Fruit fly (Drosophila melanogaster) whole organism, embryonic: Measurements from ENCODE around the gene CG10226.

Experiments
- C15 ChIP-seq: fragments of 200-800 bp; sonication (Bioruptor generic); IDR thresholded peaks from 3 replicates; pipeline ENCODE4 v1.3.6; 2022; ENCODE audit warnings: missing biosample characterization, missing genetic modification characterization
- CG11504 ChIP-seq: fragments of 200-800 bp; sonication (Bioruptor generic); optimal IDR thresholded peaks from 3 replicates; lab custom pipeline; 2019; ENCODE audit warnings: missing biosample characterization, mild to moderate bottlenecking, missing genetic modification characterization, moderate library complexity
- CG11723 ChIP-seq: fragments of 200-800 bp; sonication (Bioruptor generic); optimal IDR thresholded peaks from 2 replicates; lab custom pipeline; 2017; ENCODE audit warnings: missing biosample characterization, mild to moderate bottlenecking, missing genetic modification characterization
- CG12769 ChIP-seq: fragments of 200-800 bp; sonication (Bioruptor generic); optimal IDR thresholded peaks from 2 replicates; lab custom pipeline; 2019; ENCODE audit warnings: missing biosample characterization, mild to moderate bottlenecking, missing genetic modification characterization, moderate library complexity
- CG15696 ChIP-seq: fragments of 200-800 bp; sonication (Bioruptor generic); optimal IDR thresholded peaks from 2 replicates; lab custom pipeline; 2019; ENCODE audit warnings: missing biosample characterization, mild to moderate bottlenecking, missing genetic modification characterization, moderate library complexity
- CG17328 ChIP-seq: fragments of 200-800 bp; sonication (Bioruptor generic); IDR thresholded peaks from 2 replicates; pipeline ENCODE4 v1.3.6; 2022; ENCODE audit warnings: missing biosample characterization, missing genetic modification characterization
- CG18262 ChIP-seq: fragments of 200-800 bp; optimal IDR thresholded peaks from 3 replicates; lab custom pipeline; 2019; ENCODE audit warnings: missing biosample characterization, mild to moderate bottlenecking, missing genetic modification characterization, moderate library complexity
- CG2129 ChIP-seq: fragments of 200-800 bp; sonication (Bioruptor generic); IDR thresholded peaks from 2 replicates; pipeline ENCODE4 v1.3.6; 2022; ENCODE audit warnings: missing biosample characterization, missing genetic modification characterization; ENCODE audit not compliant: partially characterized antibody
- CG32767 ChIP-seq: fragments of 200-800 bp; sonication (Bioruptor generic); IDR thresholded peaks from 2 replicates; pipeline ENCODE4 v1.3.6; 2022; ENCODE audit warnings: missing biosample characterization, missing genetic modification characterization
- CG3726 ChIP-seq: fragments of 200-800 bp; sonication (Bioruptor generic); IDR thresholded peaks from 3 replicates; pipeline ENCODE4, ENCODE4 v1.3.6; 2022; ENCODE audit warnings: missing biosample characterization, missing genetic modification characterization
- CG3995 ChIP-seq: fragments of 200-800 bp; sonication (Bioruptor generic); optimal IDR thresholded peaks from 3 replicates; lab custom pipeline; 2016; ENCODE audit warnings: missing biosample characterization, missing genetic modification characterization
- CG5180 ChIP-seq: fragments of 200-800 bp; sonication (Bioruptor generic); optimal IDR thresholded peaks from 3 replicates; lab custom pipeline; 2017; ENCODE audit warnings: missing biosample characterization, missing genetic modification characterization, mild to moderate bottlenecking, moderate library complexity, missing genetic modification reagents
- CG7987 ChIP-seq: fragments of 200-800 bp; sonication (Bioruptor generic); optimal IDR thresholded peaks from 2 replicates; lab custom pipeline; 2018; ENCODE audit warnings: missing biosample characterization, mild to moderate bottlenecking, missing genetic modification characterization, moderate library complexity
- CG8281 ChIP-seq: fragments of 200-800 bp; sonication (Bioruptor generic); optimal IDR thresholded peaks from 2 replicates; lab custom pipeline; 2018; ENCODE audit warnings: missing biosample characterization, mild to moderate bottlenecking, missing genetic modification characterization, moderate library complexity
- CG8359 ChIP-seq: fragments of 200-800 bp; sonication (Bioruptor generic); optimal IDR thresholded peaks from 2 replicates; lab custom pipeline; 2017; ENCODE audit warnings: missing biosample characterization, mild to moderate bottlenecking, missing genetic modification characterization, borderline replicate concordance
- CG8765 ChIP-seq: fragments of 200-800 bp; sonication (Bioruptor generic); IDR thresholded peaks from 2 replicates; pipeline ENCODE4 v1.3.6; 2022; ENCODE audit warnings: missing biosample characterization, missing genetic modification characterization
- CG9437 ChIP-seq: fragments of 200-800 bp; sonication (Bioruptor generic); optimal IDR thresholded peaks from 2 replicates; lab custom pipeline; 2018; ENCODE audit warnings: missing biosample characterization, mild to moderate bottlenecking, missing genetic modification characterization
- CoRest ChIP-seq: fragments of 200-800 bp; sonication (Bioruptor generic); optimal IDR thresholded peaks from 3 replicates; lab custom pipeline; 2018; ENCODE audit warnings: missing biosample characterization, mild to moderate bottlenecking, missing genetic modification characterization, moderate library complexity
- HLH3B ChIP-seq: fragments of 200-800 bp; sonication (Bioruptor generic); IDR thresholded peaks from 2 replicates; pipeline ENCODE4 v1.3.6; 2022; ENCODE audit warnings: missing biosample characterization, missing genetic modification characterization
- HLH4C ChIP-seq: fragments of 200-800 bp; sonication (Bioruptor generic); IDR thresholded peaks from 3 replicates; pipeline ENCODE4 v1.3.6; 2022; ENCODE audit warnings: missing biosample characterization, missing genetic modification characterization; ENCODE audit not compliant: partially characterized antibody
- Hey ChIP-seq: fragments of 200-800 bp; sonication (Bioruptor generic); optimal IDR thresholded peaks from 3 replicates; lab custom pipeline; 2018; ENCODE audit warnings: missing biosample characterization, mild to moderate bottlenecking, missing genetic modification characterization
- Hmx ChIP-seq: fragments of 200-800 bp; sonication (Bioruptor generic); optimal IDR thresholded peaks from 2 replicates; lab custom pipeline; 2016; ENCODE audit warnings: missing biosample characterization, missing genetic modification characterization
- Jarid2 ChIP-seq: fragments of 200-800 bp; sonication (Bioruptor generic); optimal IDR thresholded peaks from 3 replicates; lab custom pipeline; 2017; ENCODE audit warnings: mild to moderate bottlenecking, missing biosample characterization, missing genetic modification reagents, missing genetic modification characterization
- Lpt ChIP-seq: fragments of >200 bp; optimal IDR thresholded peaks from 2 replicates; lab custom pipeline; 2018; ENCODE audit warnings: missing biosample characterization, missing genetic modification characterization
- Mrtf ChIP-seq: fragments of 200-800 bp; sonication (Bioruptor generic); IDR thresholded peaks from 3 replicates; pipeline ENCODE4 v1.3.6; 2022; ENCODE audit warnings: missing biosample characterization, missing genetic modification characterization
- NK7.1 ChIP-seq: fragments of 200-800 bp; sonication (Bioruptor generic); optimal IDR thresholded peaks from 3 replicates; lab custom pipeline; 2016; ENCODE audit warnings: missing biosample characterization, missing genetic modification characterization
- Optix ChIP-seq: fragments of 200-800 bp; sonication (Bioruptor generic); IDR thresholded peaks from 3 replicates; pipeline ENCODE4 v1.3.6; 2022; ENCODE audit warnings: missing biosample characterization, missing genetic modification characterization
- Ptx1 ChIP-seq: fragments of 200-800 bp; sonication (Bioruptor generic); IDR thresholded peaks from 2 replicates; pipeline ENCODE4 v1.3.6; 2022; ENCODE audit warnings: missing biosample characterization, missing genetic modification characterization
- Side ChIP-seq: fragments of 200-800 bp; sonication (Bioruptor generic); optimal IDR thresholded peaks from 2 replicates; lab custom pipeline; 2016; ENCODE audit warnings: missing biosample characterization, missing genetic modification characterization
- Sox102F ChIP-seq: fragments of 200-800 bp; sonication (Bioruptor generic); optimal IDR thresholded peaks from 2 replicates; lab custom pipeline; 2018; ENCODE audit warnings: missing biosample characterization, mild to moderate bottlenecking, missing genetic modification characterization, moderate library complexity
- ap ChIP-seq: fragments of 200-800 bp; sonication (Bioruptor generic); IDR thresholded peaks from 2 replicates; pipeline ENCODE4 v1.3.6; 2022; ENCODE audit warnings: missing biosample characterization, missing genetic modification characterization
- cad ChIP-seq: fragments of >200 bp; optimal IDR thresholded peaks from 2 replicates; lab custom pipeline; 2017; ENCODE audit warnings: missing biosample characterization, missing genetic modification characterization
- crc ChIP-seq: fragments of 200-800 bp; sonication (Bioruptor generic); optimal IDR thresholded peaks from 2 replicates; lab custom pipeline; 2016; ENCODE audit warnings: missing biosample characterization, missing genetic modification characterization
- da ChIP-seq: fragments of 200-800 bp; sonication (Bioruptor generic); optimal IDR thresholded peaks from 2 replicates; lab custom pipeline; 2016; ENCODE audit warnings: missing biosample characterization, missing genetic modification characterization
- dati ChIP-seq: fragments of 200-800 bp; sonication (Bioruptor generic); IDR thresholded peaks from 2 replicates; pipeline ENCODE4 v1.3.6; 2022; ENCODE audit warnings: missing biosample characterization, missing genetic modification characterization
- dimm ChIP-seq: fragments of 200-800 bp; sonication (Bioruptor generic); IDR thresholded peaks from 2 replicates; pipeline ENCODE4 v1.3.6; 2022; ENCODE audit warnings: missing biosample characterization, missing genetic modification characterization
- dm ChIP-seq: fragments of 200-800 bp; sonication (Bioruptor generic); optimal IDR thresholded peaks from 3 replicates; lab custom pipeline; 2016; ENCODE audit warnings: missing biosample characterization, missing genetic modification characterization
- dpn ChIP-seq, 2 experiments: fragments of 200-800 bp; sonication (Bioruptor generic); optimal IDR thresholded peaks; 3 replicates each; lab custom pipeline; 2016; ENCODE audit warnings: missing biosample characterization in 2 of 2, missing genetic modification characterization in 2 of 2
- en ChIP-seq: fragments of 200-800 bp; sonication (Bioruptor generic); optimal IDR thresholded peaks from 2 replicates; lab custom pipeline; 2016; ENCODE audit warnings: missing biosample characterization, missing genetic modification characterization
- gce ChIP-seq: fragments of 200-800 bp; sonication (Bioruptor generic); IDR thresholded peaks from 3 replicates; pipeline ENCODE4 v1.3.6; 2022; ENCODE audit warnings: missing biosample characterization, missing genetic modification characterization
- gsb ChIP-seq: fragments of 200-800 bp; sonication (Bioruptor generic); IDR thresholded peaks from 2 replicates; pipeline ENCODE4 v1.3.6; 2022; ENCODE audit warnings: missing biosample characterization, missing genetic modification characterization
- insv ChIP-seq, 2 experiments: fragments of 200-800 bp; sonication (Bioruptor generic); optimal IDR thresholded peaks; 3 replicates each; lab custom pipeline; 2016 to 2018; ENCODE audit warnings: missing biosample characterization in 2 of 2, missing genetic modification characterization in 2 of 2
- jigr1 ChIP-seq: fragments of 200-800 bp; sonication (Bioruptor generic); IDR thresholded peaks from 3 replicates; pipeline ENCODE4 v1.3.6; 2022; ENCODE audit warnings: missing biosample characterization, missing genetic modification characterization
- lmd ChIP-seq: fragments of 200-800 bp; sonication (Bioruptor generic); IDR thresholded peaks from 2 replicates; pipeline ENCODE4 v1.3.6; 2022; ENCODE audit warnings: missing biosample characterization, missing genetic modification characterization
- nerfin-1 ChIP-seq: fragments of 200-800 bp; sonication (Bioruptor generic); optimal IDR thresholded peaks from 3 replicates; lab custom pipeline; 2019; ENCODE audit warnings: missing biosample characterization, mild to moderate bottlenecking, missing genetic modification characterization, moderate library complexity
- oc ChIP-seq: fragments of 200-800 bp; sonication (Bioruptor generic); optimal IDR thresholded peaks from 2 replicates; lab custom pipeline; 2018; ENCODE audit warnings: missing biosample characterization, mild to moderate bottlenecking, missing genetic modification characterization, moderate library complexity
- row ChIP-seq: fragments of 200-800 bp; sonication (Bioruptor generic); IDR thresholded peaks from 3 replicates; pipeline ENCODE4 v1.3.6; 2022; ENCODE audit warnings: missing biosample characterization, missing genetic modification characterization
- scrt ChIP-seq: fragments of 200-800 bp; sonication (Bioruptor generic); optimal IDR thresholded peaks from 2 replicates; lab custom pipeline; 2018; ENCODE audit warnings: missing biosample characterization, mild to moderate bottlenecking, missing genetic modification characterization, moderate library complexity
- so ChIP-seq: fragments of 200-800 bp; sonication (Bioruptor generic); IDR thresholded peaks from 3 replicates; pipeline ENCODE4 v1.3.6; 2022; ENCODE audit warnings: missing biosample characterization, missing genetic modification characterization
- sr ChIP-seq: fragments of 200-800 bp; sonication (Bioruptor generic); IDR thresholded peaks from 3 replicates; pipeline ENCODE4 v1.3.6; 2022; ENCODE audit warnings: missing biosample characterization, missing genetic modification characterization
- vvl ChIP-seq: fragments of 200-800 bp; sonication (Bioruptor generic); IDR thresholded peaks from 2 replicates; pipeline ENCODE4 v1.3.6; 2022; ENCODE audit warnings: missing biosample characterization, missing genetic modification characterization

The CG10226 gene

dm6 chr3L:6217212-6217611 lies 22.7 kb downstream of the CG10226 start (continued):
- no peak for TF ChIP-seq CG5180
- peak; percentile 55 for TF ChIP-seq CG15696
- 0 out of 3 replicates have a peak, but pooled peaks have one; percentile 62 for TF ChIP-seq gce (GFP tag; lab: Robert Waterston, UW)
- peak; percentile 83 for TF ChIP-seq CG32767
- TF ChIP-seq Mrtf, result no peak
- peak; percentile 81 for TF ChIP-seq oc (tag; lab: Kevin White, UChicago)
- no peak for TF ChIP-seq NK7.1 (GFP tag; lab: Kevin White, UChicago)
- no peak for TF ChIP-seq CG7987 (GFP tag; lab: Kevin White, UChicago)
- 0 out of 3 replicates have a peak, but pooled peaks have one; percentile 29 for TF ChIP-seq C15
- peak; percentile 89 for TF ChIP-seq CG17328
- peak; percentile 69 for TF ChIP-seq HLH3B (GFP tag; lab: Robert Waterston, UW)
- TF ChIP-seq Hey (tag; lab: Kevin White, UChicago), result no peak
- no peak for TF ChIP-seq Hmx
- TF ChIP-seq Side (GFP tag; lab: Kevin White, UChicago), result peak; percentile 11
- no peak for TF ChIP-seq da
- no peak for TF ChIP-seq scrt
- peak; percentile 83 for TF ChIP-seq Sox102F (GFP tag; lab: Kevin White, UChicago)
- TF ChIP-seq CG8281 (tag; lab: Kevin White, UChicago), result peak; percentile 24
- TF ChIP-seq Optix, result no peak
- peak; percentile 36; the same call in 1 of the 3 replicates for TF ChIP-seq CG3726 (GFP tag; lab: Robert Waterston, UW)
- TF ChIP-seq CG11723 (GFP tag; lab: Kevin White, UChicago), result peak; percentile 17
- TF ChIP-seq sr (GFP tag; lab: Robert Waterston, UW), result no peak
- TF ChIP-seq CG12769 (tag; lab: Kevin White, UChicago), result no peak
- no peak for TF ChIP-seq jigr1 (GFP tag; lab: Robert Waterston, UW)
- TF ChIP-seq lmd (GFP tag; lab: Robert Waterston, UW), result peak; percentile 15; the same call in 1 of the 2 replicates
- peak; percentile 90 for TF ChIP-seq CG18262 (tag; lab: Kevin White, UChicago)
- TF ChIP-seq vvl (GFP tag; lab: Robert Waterston, UW), result peak; percentile 93
- no peak for TF ChIP-seq cad (GFP tag; lab: Kevin White, UChicago)
- TF ChIP-seq crc (GFP tag; lab: Kevin White, UChicago), result peak; percentile 42
- no peak for TF ChIP-seq Lpt
- peak; percentile 19 for TF ChIP-seq dm (GFP tag; lab: Kevin White, UChicago)
- peak; percentile 14 for TF ChIP-seq CG9437 (GFP tag; lab: Kevin White, UChicago)
- TF ChIP-seq Ptx1 (GFP tag; lab: Robert Waterston, UW), result peak; percentile 78
- 0 out of 2 replicates have a peak, but pooled peaks have one; percentile 38 for TF ChIP-seq dati
- TF ChIP-seq CG11504 (tag; lab: Kevin White, UChicago), result peak; percentile 56
- TF ChIP-seq row (GFP tag; lab: Robert Waterston, UW), result peak; percentile 75
- 0 out of 2 replicates have a peak, but pooled peaks have one; percentile 32 for TF ChIP-seq dimm (GFP tag; lab: Robert Waterston, UW)
- no peak for TF ChIP-seq CG3995
- TF ChIP-seq dpn (GFP tag; optimal IDR thresholded peaks at IDR 0.05; lab: Kevin White, UChicago), result peak; percentile 38 to 54
- 0 out of 3 replicates have a peak, but pooled peaks have one; percentile 28 for TF ChIP-seq so
- TF ChIP-seq CG2129 (GFP tag; lab: Robert Waterston, UW), result no peak
- no peak for TF ChIP-seq gsb (GFP tag; lab: Robert Waterston, UW)
- no peak for TF ChIP-seq en (GFP tag; lab: Kevin White, UChicago)
- TF ChIP-seq HLH4C (GFP tag; lab: Robert Waterston, UW), result no peak
- no peak for TF ChIP-seq Jarid2 (GFP tag; lab: Kevin White, UChicago)
- TF ChIP-seq CoRest (tag; lab: Kevin White, UChicago), result peak; percentile 72
- TF ChIP-seq ap (GFP tag; lab: Robert Waterston, UW), result 0 out of 2 replicates have a peak, but pooled peaks have one; percentile 26
- peak; percentile 39 for TF ChIP-seq nerfin-1 (tag; lab: Kevin White, UChicago)
- TF ChIP-seq insv (GFP tag; optimal IDR thresholded peaks at IDR 0.05; lab: Kevin White, UChicago), result no peak
- TF ChIP-seq CG8765, result 0 out of 2 replicates have a peak, but pooled peaks have one; percentile 19
- TF ChIP-seq CG8359 (GFP tag; lab: Kevin White, UChicago), result peak; percentile 37
